Fruit fly (Drosophila melanogaster) whole organism, wandering third instar larva: Measurements from ENCODE around the gene Ir94c.

ENCODE experiments used
- Abd-B ChIP-seq: fragments of >200 bp; optimal IDR thresholded peaks from 2 replicates; lab custom pipeline; 2017; ENCODE audit warnings: missing biosample characterization, missing genetic modification characterization
- CG9705 ChIP-seq: fragments of 200-800 bp; sonication (Bioruptor generic); optimal IDR thresholded peaks from 2 replicates; lab custom pipeline; 2018; ENCODE audit warnings: missing biosample characterization, mild to moderate bottlenecking, missing genetic modification characterization
- Dif ChIP-seq: fragments of 200-275, 200-300 bp; sonication (Bioruptor generic); optimal IDR thresholded peaks from 2 replicates; lab custom pipeline; 2018; ENCODE audit warnings: missing biosample characterization, missing genetic modification characterization; ENCODE audit not compliant: partially characterized antibody
- Hnf4 ChIP-seq: fragments of 200-800 bp; sonication (Bioruptor generic); optimal IDR thresholded peaks from 2 replicates; lab custom pipeline; 2016; ENCODE audit warnings: missing biosample characterization, mild to moderate bottlenecking, missing genetic modification characterization
- Hr83 ChIP-seq: fragments of 200-300 bp; sonication (Bioruptor generic); optimal IDR thresholded peaks from 2 replicates; lab custom pipeline; 2016; ENCODE audit warnings: missing biosample characterization, mild to moderate bottlenecking, missing genetic modification characterization, moderate library complexity; ENCODE audit not compliant: poor library complexity, severe bottlenecking
- Mio ChIP-seq: sonication (Bioruptor generic); optimal IDR thresholded peaks from 2 replicates; lab custom pipeline; 2016; ENCODE audit warnings: missing biosample characterization, missing genetic modification characterization
- Myc ChIP-seq: fragments of >200 bp; optimal IDR thresholded peaks from 2 replicates; lab custom pipeline; 2017
- OdsH ChIP-seq: fragments of 200-800 bp; sonication (Bioruptor generic); optimal IDR thresholded peaks from 2 replicates; lab custom pipeline; 2016; ENCODE audit warnings: missing biosample characterization, mild to moderate bottlenecking, missing genetic modification characterization
- brk ChIP-seq: fragments of 200-800 bp; sonication (Bioruptor generic); optimal IDR thresholded peaks from 2 replicates; lab custom pipeline; 2016; ENCODE audit warnings: missing biosample characterization, mild to moderate bottlenecking, missing genetic modification characterization
- dl ChIP-seq, 2 experiments: fragments of 175-275, 200-275 bp in 1 of 2; fragments of 200-275 bp in 1 of 2; sonication (Bioruptor generic); optimal IDR thresholded peaks; lab custom pipeline; 2018; ENCODE audit warnings: mild to moderate bottlenecking in 2 of 2, missing biosample characterization in 2 of 2, missing genetic modification characterization in 2 of 2, moderate library complexity in 2 of 2; ENCODE audit not compliant: partially characterized antibody in 2 of 2, insufficient read depth in 1 of 2
- ey ChIP-seq: fragments of 200-800 bp; sonication (Bioruptor generic); optimal IDR thresholded peaks from 2 replicates; lab custom pipeline; 2016; ENCODE audit warnings: missing biosample characterization, missing genetic modification characterization
- fru ChIP-seq: fragments of 200-800 bp; sonication (Bioruptor generic); optimal IDR thresholded peaks from 3 replicates; lab custom pipeline; 2016; ENCODE audit warnings: missing biosample characterization, mild to moderate bottlenecking, missing genetic modification characterization
- psq ChIP-seq: fragments of 200-800 bp; sonication (Bioruptor generic); optimal IDR thresholded peaks from 3 replicates; lab custom pipeline; 2017; ENCODE audit warnings: missing biosample characterization, mild to moderate bottlenecking, missing genetic modification characterization, moderate library complexity
- rgr ChIP-seq: fragments of 200-800 bp; sonication (Bioruptor generic); optimal IDR thresholded peaks from 3 replicates; lab custom pipeline; 2016; ENCODE audit warnings: missing biosample characterization, mild to moderate bottlenecking, missing genetic modification characterization

dm6 chr3R:22117149-22117548 lies 2.1 kb downstream of the Ir94c start, which contains the start of gene Ir94b:
- no peak for TF ChIP-seq Dif (GFP tag; lab: Kevin White, UChicago)
- TF ChIP-seq fru (GFP tag; lab: Kevin White, UChicago): no peak
- TF ChIP-seq Hnf4: no peak
- no peak for TF ChIP-seq CG9705 (GFP tag; lab: Kevin White, UChicago)
- no peak for TF ChIP-seq OdsH
- no peak for TF ChIP-seq rgr
- no peak for TF ChIP-seq psq (GFP tag; lab: Kevin White, UChicago)
- no peak for TF ChIP-seq Hr83 (GFP tag; lab: Kevin White, UChicago)
- no peak for TF ChIP-seq ey (GFP tag; lab: Kevin White, UChicago)
- TF ChIP-seq Mio (GFP tag; lab: Kevin White, UChicago): no peak
- TF ChIP-seq brk (GFP tag; lab: Kevin White, UChicago): no peak
- no peak for TF ChIP-seq dl (GFP tag; optimal IDR thresholded peaks at IDR 0.05; lab: Kevin White, UChicago; ENCODE audit: insufficient read depth in 1 of 2, partially characterized antibody in 2 of 2)
- no peak for TF ChIP-seq Myc (lab: Kevin White, UChicago)
- no peak for TF ChIP-seq Abd-B
